Worm (Caenorhabditis elegans) whole organism, L4 larva: ENCODE data around the gene srj-55.

Experiments used
- F26F4.8 ChIP-seq: fragments of 200-800 bp; sonication (Bioruptor generic); conservative IDR thresholded peaks from 2 replicates; pipeline ENCODE4 v1.3.6; 2022; ENCODE audit warnings: missing genetic modification characterization, missing compliant biosample characterization
- F37D6.2 ChIP-seq: sonication (generic microtip); optimal IDR thresholded peaks from 2 replicates; lab custom pipeline; 2016; ENCODE audit warnings: mild to moderate bottlenecking, missing genetic modification characterization, missing compliant biosample characterization
- F44E2.7 ChIP-seq: fragments of 200-800 bp; sonication (Bioruptor generic); IDR thresholded peaks from 2 replicates; pipeline ENCODE4 v2.1.2; 2022; ENCODE audit warnings: missing genetic modification characterization, missing compliant biosample characterization
- F49E8.2 ChIP-seq: sonication (generic microtip); optimal IDR thresholded peaks from 2 replicates; lab custom pipeline; 2016; ENCODE audit warnings: missing compliant biosample characterization, mild to moderate bottlenecking, missing genetic modification characterization, borderline replicate concordance
- R02D3.7 ChIP-seq: fragments of 150-350 bp; sonication (generic microtip); optimal IDR thresholded peaks from 3 replicates; lab custom pipeline; 2014; ENCODE audit warnings: missing biosample characterization, missing genetic modification characterization
- Y5F2A.4 ChIP-seq: fragments of 200-800 bp; sonication (Bioruptor generic); optimal IDR thresholded peaks from 2 replicates; lab custom pipeline; 2018; ENCODE audit warnings: mild to moderate bottlenecking, missing genetic modification characterization, missing compliant biosample characterization
- Y75B8A.6 ChIP-seq: fragments of 200-800 bp; sonication (Bioruptor generic); IDR thresholded peaks from 2 replicates; pipeline ENCODE4 v1.3.6; 2022; ENCODE audit warnings: missing genetic modification reagents, missing genetic modification characterization, missing compliant biosample characterization
- ZK546.5 ChIP-seq, 2 experiments: sonication (generic microtip); optimal IDR thresholded peaks; 2 replicates each; lab custom pipeline; 2017; ENCODE audit warnings: missing biosample characterization in 2 of 2, missing genetic modification characterization in 2 of 2
- aha-1 ChIP-seq: fragments of 150-350 bp; peaks from one replicate; lab custom pipeline; 2014; ENCODE audit warnings: missing biosample characterization, missing genetic modification characterization
- arid-1 ChIP-seq: fragments of 200-800 bp; sonication (Bioruptor generic); conservative IDR thresholded peaks from 2 replicates; pipeline ENCODE4 v1.3.6; 2022; ENCODE audit warnings: missing genetic modification reagents, missing genetic modification characterization, missing compliant biosample characterization
- ceh-20 ChIP-seq: fragments of 200-800 bp; sonication (Bioruptor generic); IDR thresholded peaks from 2 replicates; pipeline ENCODE4 v1.3.6; 2022; ENCODE audit warnings: missing genetic modification reagents, missing genetic modification characterization, missing compliant biosample characterization
- ceh-62 ChIP-seq: sonication (generic microtip); optimal IDR thresholded peaks from 2 replicates; lab custom pipeline; 2017; ENCODE audit warnings: missing biosample characterization, missing genetic modification characterization
- ces-1 ChIP-seq: fragments of 150-350 bp; sonication (generic microtip); optimal IDR thresholded peaks from 4 replicates; lab custom pipeline; 2014; ENCODE audit warnings: missing biosample characterization, missing genetic modification reagents, missing genetic modification characterization
- ctbp-1 ChIP-seq: fragments of 200-800 bp; sonication (Bioruptor generic); IDR thresholded peaks from 2 replicates; pipeline ENCODE4 v1.3.6; 2022; ENCODE audit warnings: missing genetic modification reagents, missing genetic modification characterization, missing compliant biosample characterization
- daf-16 ChIP-seq, 3 experiments: sonication (generic microtip); optimal IDR thresholded peaks; 2 replicates each; lab custom pipeline; 2016 to 2017; ENCODE audit warnings: missing genetic modification characterization in 3 of 3, missing genetic modification reagents in 3 of 3, mild to moderate bottlenecking in 2 of 3, missing compliant biosample characterization in 2 of 3, missing biosample characterization in 1 of 3, moderate library complexity in 1 of 3
- daf-19 ChIP-seq: fragments of 200-800 bp; sonication (Bioruptor generic); conservative IDR thresholded peaks from 2 replicates; pipeline ENCODE4 v1.3.6; 2022; ENCODE audit warnings: missing genetic modification characterization, missing compliant biosample characterization
- dmd-8 ChIP-seq: fragments of 200-800 bp; sonication (Bioruptor generic); IDR thresholded peaks from 2 replicates; pipeline ENCODE4 v1.3.6; 2022; ENCODE audit warnings: missing genetic modification characterization, missing compliant biosample characterization
- dmd-9 ChIP-seq: fragments of 200-800 bp; sonication (Bioruptor generic); IDR thresholded peaks from 2 replicates; pipeline ENCODE4 v1.3.6; 2022; ENCODE audit warnings: missing genetic modification reagents, missing genetic modification characterization, missing compliant biosample characterization
- duxl-1 ChIP-seq: sonication (generic microtip); optimal IDR thresholded peaks from 2 replicates; lab custom pipeline; 2016; ENCODE audit warnings: mild to moderate bottlenecking, missing genetic modification characterization, moderate library complexity, missing compliant biosample characterization; ENCODE audit not compliant: poor library complexity
- gei-8 ChIP-seq: fragments of 200-800 bp; sonication (Bioruptor generic); optimal IDR thresholded peaks from 2 replicates; lab custom pipeline; 2018; ENCODE audit warnings: mild to moderate bottlenecking, missing genetic modification characterization, missing compliant biosample characterization
- madf-5 ChIP-seq, 2 experiments: fragments of 200-800 bp; sonication (Bioruptor generic); IDR thresholded peaks; 2 replicates each; pipeline ENCODE4 v1.3.6; 2022; ENCODE audit warnings: missing compliant biosample characterization in 2 of 2, missing genetic modification characterization in 2 of 2
- mes-2 ChIP-seq: sonication (generic microtip); optimal IDR thresholded peaks from 2 replicates; lab custom pipeline; 2016; ENCODE audit warnings: missing genotype, mild to moderate bottlenecking, missing genetic modification characterization, missing compliant biosample characterization; ENCODE audit not compliant: poor library complexity, severe bottlenecking
- mxl-2 ChIP-seq: fragments of 200-800 bp; sonication (Bioruptor generic); conservative IDR thresholded peaks from 2 replicates; pipeline ENCODE4 v1.3.6; 2022; ENCODE audit warnings: missing genetic modification reagents, missing genetic modification characterization, missing compliant biosample characterization
- mxl-3 ChIP-seq: fragments of 200-800 bp; sonication (Bioruptor generic); optimal IDR thresholded peaks from 2 replicates; lab custom pipeline; 2018; ENCODE audit warnings: mild to moderate bottlenecking, missing genetic modification characterization, missing compliant biosample characterization
- nhr-10 ChIP-seq: fragments of 150-350 bp; optimal IDR thresholded peaks from 2 replicates; lab custom pipeline; 2014; ENCODE audit warnings: missing biosample characterization, missing genetic modification characterization
- nhr-11 ChIP-seq: fragments of 150-350 bp; optimal IDR thresholded peaks from 2 replicates; lab custom pipeline; 2014; ENCODE audit warnings: missing biosample characterization, missing genetic modification characterization
- nhr-111 ChIP-seq: fragments of 200-800 bp; sonication (Bioruptor generic); optimal IDR thresholded peaks from 2 replicates; lab custom pipeline; 2018; ENCODE audit warnings: mild to moderate bottlenecking, missing genetic modification characterization, missing compliant biosample characterization
- nhr-28 ChIP-seq: fragments of 150-350 bp; optimal IDR thresholded peaks from 2 replicates; lab custom pipeline; 2014; ENCODE audit warnings: missing biosample characterization, missing genetic modification characterization
- nhr-41 ChIP-seq: fragments of 200-800 bp; sonication (Bioruptor generic); IDR thresholded peaks from 2 replicates; pipeline ENCODE4 v1.3.6; 2022; ENCODE audit warnings: missing genetic modification reagents, missing genetic modification characterization, missing compliant biosample characterization
- nhr-42 ChIP-seq: fragments of 200-800 bp; sonication (Bioruptor generic); IDR thresholded peaks from 2 replicates; pipeline ENCODE4 v1.3.6; 2022; ENCODE audit warnings: missing genetic modification characterization, missing compliant biosample characterization
- nhr-76 ChIP-seq: fragments of 150-350 bp; optimal IDR thresholded peaks from 2 replicates; lab custom pipeline; 2014; ENCODE audit warnings: missing biosample characterization, missing genetic modification characterization
- php-3 ChIP-seq: fragments of 200-800 bp; sonication (Bioruptor generic); IDR thresholded peaks from 2 replicates; pipeline ENCODE4 v1.3.6; 2022; ENCODE audit warnings: missing genetic modification reagents, missing genetic modification characterization, missing compliant biosample characterization
- pqm-1 ChIP-seq: sonication (generic microtip); optimal IDR thresholded peaks from 2 replicates; lab custom pipeline; 2017; ENCODE audit warnings: missing biosample characterization, missing genetic modification characterization
- rbr-2 ChIP-seq: sonication (generic microtip); optimal IDR thresholded peaks from 2 replicates; lab custom pipeline; 2016; ENCODE audit warnings: missing genotype, missing genetic modification characterization, missing compliant biosample characterization
- set-16 ChIP-seq: fragments of 200-800 bp; sonication (Bioruptor generic); IDR thresholded peaks from 2 replicates; pipeline ENCODE4 v1.3.6; 2022; ENCODE audit warnings: missing genetic modification reagents, missing genetic modification characterization, missing compliant biosample characterization
- snpc-4 ChIP-seq: fragments of 150-350 bp; optimal IDR thresholded peaks from 2 replicates; lab custom pipeline; 2014; ENCODE audit warnings: missing biosample characterization, missing genetic modification characterization
- zfp-3 ChIP-seq: fragments of 200-800 bp; sonication (Bioruptor generic); conservative IDR thresholded peaks from 2 replicates; pipeline ENCODE4 v1.3.6; 2022; ENCODE audit warnings: missing genetic modification reagents, missing genetic modification characterization, missing compliant biosample characterization
- ztf-11 ChIP-seq: fragments of 150-350 bp; optimal IDR thresholded peaks from 2 replicates; lab custom pipeline; 2014; ENCODE audit warnings: missing biosample characterization, missing genetic modification characterization
- ztf-7 ChIP-seq: fragments of 150-350 bp; optimal IDR thresholded peaks from 2 replicates; lab custom pipeline; 2014; ENCODE audit warnings: missing biosample characterization, missing genetic modification characterization

srj-55 gene

DNA sequence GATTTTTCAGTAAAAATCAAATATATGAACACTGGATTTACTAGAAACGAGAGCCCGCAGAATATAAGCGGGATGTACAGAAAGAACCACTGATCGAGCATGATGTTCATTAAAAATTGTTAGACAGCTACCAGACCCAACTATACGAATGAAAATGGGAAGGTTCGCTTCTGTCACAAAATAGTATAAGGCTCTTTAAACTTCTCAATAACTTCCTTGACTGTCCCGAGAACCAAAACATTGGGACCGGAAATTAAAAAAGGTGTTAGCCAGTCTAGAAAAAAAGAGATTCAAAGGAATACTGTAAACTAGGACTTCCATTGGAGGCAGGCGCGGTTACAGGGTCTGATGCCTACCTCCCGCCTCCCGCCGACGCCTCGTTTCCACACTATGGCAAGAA lies at the start of gene srj-55:
srj-55 (minus strand) TSS at position 101 of the 400 bp plus-strand sequence.
- TF ChIP-seq ztf-11 (no peak), mes-2 (no peak), nhr-41 (GFP tag; lab: Robert Waterston, UW) (no peak), madf-5 (GFP tag; IDR thresholded peaks at IDR 0.05; lab: Robert Waterston, UW) (no peak), daf-19 (no peak), aha-1 (no peak), rbr-2 (tag; lab: Kevin White, UChicago) (no peak), R02D3.7 (tag; lab: Kevin White, UChicago) (no peak), nhr-11 (tag; lab: Kevin White, UChicago) (no peak), ZK546.5 (tag; optimal IDR thresholded peaks at IDR 0.05; lab: Kevin White, UChicago) (no peak), set-16 (no peak; the same call in 1 of the 2 replicates), daf-16 (GFP tag; optimal IDR thresholded peaks at IDR 0.05; lab: Kevin White, UChicago) (no peak), daf-16 (tag; optimal IDR thresholded peaks at IDR 0.05; lab: Kevin White, UChicago) (no peak), Y75B8A.6 (GFP tag; lab: Robert Waterston, UW) (no peak), duxl-1 (tag; lab: Kevin White, UChicago) (no peak), php-3 (GFP tag; lab: Robert Waterston, UW) (no peak)

DNA sequence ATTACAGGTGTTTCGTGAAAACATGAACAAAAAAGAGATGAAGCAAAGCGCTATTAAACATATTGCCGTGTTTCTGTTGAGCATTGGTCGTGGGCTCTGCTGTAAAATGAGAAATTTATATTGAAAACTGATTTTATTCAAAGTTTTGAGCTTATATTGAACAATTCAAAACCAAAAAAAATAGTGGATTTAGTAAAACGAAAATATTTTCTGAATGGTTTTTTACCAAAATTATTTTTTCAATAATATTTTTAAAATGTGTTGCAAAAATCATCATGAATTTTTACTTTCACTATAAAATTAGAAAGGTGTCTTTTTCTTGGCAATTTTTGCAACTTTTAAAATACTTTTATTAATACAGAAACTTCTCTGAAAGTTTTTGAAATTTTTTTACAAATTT lies 45.5 kb upstream of the srj-55 start, which contains the start of gene C31B8.7:
C31B8.7 (minus strand) TSS at position 101 of the 400 bp plus-strand sequence.
- no peak for TF ChIP-seq gei-8 (GFP tag; lab: Kevin White, UChicago)
- no peak for TF ChIP-seq mxl-3 (GFP tag; lab: Kevin White, UChicago)
- TF ChIP-seq nhr-10 (tag; lab: Kevin White, UChicago), result no peak
- TF ChIP-seq R02D3.7 (tag; lab: Kevin White, UChicago), result no peak
- no peak for TF ChIP-seq F49E8.2 (tag; lab: Kevin White, UChicago)
- TF ChIP-seq mxl-2 (GFP tag; lab: Robert Waterston, UW), result no peak
- no peak for TF ChIP-seq F44E2.7

DNA sequence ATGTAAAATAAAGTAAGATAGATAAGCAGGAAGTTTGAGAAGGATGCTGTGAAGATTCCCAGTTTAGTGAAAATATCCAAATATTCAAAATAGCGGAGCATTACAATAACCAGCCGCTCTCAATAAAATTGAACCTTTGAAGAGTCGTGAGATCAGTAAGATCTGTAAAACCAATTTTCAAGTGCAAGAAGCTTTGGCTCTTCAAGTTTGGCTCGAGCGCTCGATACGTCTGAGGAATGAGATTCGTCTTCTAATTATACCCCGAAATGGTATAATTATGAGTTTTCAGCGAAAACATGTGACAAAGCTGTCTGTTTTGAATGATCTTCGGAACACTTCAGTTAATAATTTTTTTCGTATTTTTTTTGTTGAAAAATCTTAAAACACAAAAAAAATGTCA lies 42.1 kb upstream of the srj-55 start, which contains the start of gene str-46:
str-46 (minus strand) TSS at position 101 of the 400 bp plus-strand sequence.
- TF ChIP-seq dmd-8 (GFP tag; lab: Robert Waterston, UW) (no peak), pqm-1 (tag; lab: Kevin White, UChicago) (no peak), ceh-20 (no peak), ztf-11 (no peak), F26F4.8 (no peak), zfp-3 (GFP tag; lab: Robert Waterston, UW) (no peak), snpc-4 (tag; lab: Kevin White, UChicago) (no peak), dmd-9 (GFP tag; lab: Robert Waterston, UW) (no peak), nhr-111 (no peak), nhr-76 (tag; lab: Kevin White, UChicago) (no peak), ztf-7 (tag; lab: Kevin White, UChicago) (no peak), Y5F2A.4 (no peak), nhr-42 (GFP tag; lab: Robert Waterston, UW) (no peak), ctbp-1 (GFP tag; lab: Robert Waterston, UW) (no peak), F37D6.2 (tag; lab: Kevin White, UChicago) (no peak), gei-8 (GFP tag; lab: Kevin White, UChicago) (no peak), arid-1 (GFP tag; lab: Robert Waterston, UW) (no peak), ceh-62 (no peak)

DNA sequence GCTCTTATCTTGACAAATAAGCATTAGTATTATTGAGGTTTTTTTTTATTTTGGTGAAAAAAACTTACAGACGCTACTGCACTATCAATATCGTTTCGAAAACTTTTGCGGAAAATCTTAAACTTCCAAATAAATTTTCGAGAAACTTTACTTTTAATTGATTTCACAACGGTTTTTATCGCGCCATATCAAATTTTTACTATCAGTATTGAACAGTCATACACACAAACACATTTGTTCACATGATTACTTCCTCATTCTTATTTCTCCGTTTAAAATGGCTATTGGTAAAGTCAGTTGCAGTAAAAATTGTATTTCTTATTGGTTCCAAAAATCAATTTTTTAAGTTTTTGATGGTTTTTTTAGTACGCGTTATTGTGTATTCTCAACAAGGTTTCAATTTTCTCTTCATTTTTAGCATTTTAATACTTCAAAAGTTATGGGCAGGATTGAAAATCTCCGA lies 38.5 kb upstream of the srj-55 start, which contains the start of gene pals-32:
pals-32 (plus strand) TSS at position 413 of the 463 bp plus-strand sequence.
- no peak for TF ChIP-seq daf-16 (GFP tag; optimal IDR thresholded peaks at IDR 0.05; lab: Kevin White, UChicago)
- peak; percentile 62 for TF ChIP-seq daf-16 (tag; optimal IDR thresholded peaks at IDR 0.05; lab: Kevin White, UChicago)
- peak; percentile 55 for TF ChIP-seq nhr-28 (tag; lab: Kevin White, UChicago)
- no peak for TF ChIP-seq ces-1 (GFP tag; lab: Kevin White, UChicago)
- TF ChIP-seq ceh-62, result no peak
- peak; percentile 69 for TF ChIP-seq pqm-1 (tag; lab: Kevin White, UChicago)
